Fruit fly (Drosophila melanogaster) whole organism, embryonic: ENCODE data around the gene PRL-1.

Source experiments
- CG15479 ChIP-seq: fragments of 200-800 bp; sonication (Bioruptor generic); optimal IDR thresholded peaks from 3 replicates; lab custom pipeline; 2019; ENCODE audit warnings: missing biosample characterization, mild to moderate bottlenecking, missing genetic modification characterization, moderate library complexity
- CG31365 ChIP-seq: fragments of 200-800 bp; sonication (Bioruptor generic); optimal IDR thresholded peaks from 2 replicates; lab custom pipeline; 2018; ENCODE audit warnings: missing biosample characterization, mild to moderate bottlenecking, missing genetic modification characterization
- CG6791 ChIP-seq: fragments of 200-800 bp; sonication (Bioruptor generic); IDR thresholded peaks from 3 replicates; pipeline ENCODE4 v1.3.6; 2022; ENCODE audit warnings: missing biosample characterization, missing genetic modification characterization; ENCODE audit not compliant: partially characterized antibody
- CG7928 ChIP-seq: fragments of 200-800 bp; sonication (Bioruptor generic); optimal IDR thresholded peaks from 2 replicates; lab custom pipeline; 2017; ENCODE audit warnings: missing biosample characterization, mild to moderate bottlenecking, missing genetic modification characterization
- CG7987 ChIP-seq: fragments of 200-800 bp; sonication (Bioruptor generic); optimal IDR thresholded peaks from 2 replicates; lab custom pipeline; 2018; ENCODE audit warnings: missing biosample characterization, mild to moderate bottlenecking, missing genetic modification characterization, moderate library complexity
- CG9817 ChIP-seq: fragments of 200-800 bp; sonication (Bioruptor generic); optimal IDR thresholded peaks from 2 replicates; lab custom pipeline; 2018; ENCODE audit warnings: missing biosample characterization, mild to moderate bottlenecking, missing genetic modification characterization, moderate library complexity
- CHES-1-like ChIP-seq: fragments of 200-800 bp; sonication (Bioruptor generic); optimal IDR thresholded peaks from 2 replicates; lab custom pipeline; 2016; ENCODE audit warnings: missing biosample characterization, missing genetic modification characterization
- Deaf1 ChIP-seq: fragments of 200-800 bp; optimal IDR thresholded peaks from 3 replicates; lab custom pipeline; 2019; ENCODE audit warnings: missing biosample characterization, mild to moderate bottlenecking, missing genetic modification characterization, moderate library complexity
- Ets65A ChIP-seq: fragments of 200-800 bp; sonication (Bioruptor generic); peaks from one replicate; lab custom pipeline; 2016; ENCODE audit warnings: missing biosample characterization, missing genetic modification characterization
- Mrtf ChIP-seq: fragments of 200-800 bp; sonication (Bioruptor generic); IDR thresholded peaks from 3 replicates; pipeline ENCODE4 v1.3.6; 2022; ENCODE audit warnings: missing biosample characterization, missing genetic modification characterization
- PHDP ChIP-seq: fragments of 200-800 bp; sonication (Bioruptor generic); optimal IDR thresholded peaks from 3 replicates; lab custom pipeline; 2018; ENCODE audit warnings: missing biosample characterization, mild to moderate bottlenecking, missing genetic modification characterization, moderate library complexity
- abd-A ChIP-seq: fragments of 200-800 bp; sonication (Bioruptor generic); optimal IDR thresholded peaks from 3 replicates; lab custom pipeline; 2019; ENCODE audit warnings: missing biosample characterization, mild to moderate bottlenecking, missing genetic modification characterization, moderate library complexity
- bowl ChIP-seq: fragments of 200-800 bp; sonication (Bioruptor generic); IDR thresholded peaks from 2 replicates; pipeline ENCODE4 v1.3.6; 2022; ENCODE audit warnings: missing biosample characterization, missing genetic modification characterization
- da ChIP-seq: fragments of 200-800 bp; sonication (Bioruptor generic); optimal IDR thresholded peaks from 2 replicates; lab custom pipeline; 2016; ENCODE audit warnings: missing biosample characterization, missing genetic modification characterization
- danr ChIP-seq: fragments of 200-800 bp; sonication (Bioruptor generic); IDR thresholded peaks from 2 replicates; pipeline ENCODE4 v1.3.6; 2022; ENCODE audit warnings: missing biosample characterization, missing genetic modification characterization
- dm ChIP-seq: fragments of 200-800 bp; sonication (Bioruptor generic); optimal IDR thresholded peaks from 3 replicates; lab custom pipeline; 2016; ENCODE audit warnings: missing biosample characterization, missing genetic modification characterization
- ewg ChIP-seq: fragments of 200-800 bp; sonication (Bioruptor generic); optimal IDR thresholded peaks from 3 replicates; lab custom pipeline; 2017; ENCODE audit warnings: mild to moderate bottlenecking, missing biosample characterization, missing genetic modification reagents, missing genetic modification characterization
- kah ChIP-seq: fragments of 200-800 bp; sonication (Bioruptor generic); optimal IDR thresholded peaks from 2 replicates; lab custom pipeline; 2018; ENCODE audit warnings: missing biosample characterization, mild to moderate bottlenecking, missing genetic modification characterization
- knrl ChIP-seq: fragments of 200-800 bp; sonication (Bioruptor generic); IDR thresholded peaks from 3 replicates; pipeline ENCODE4 v1.3.6; 2022; ENCODE audit warnings: missing biosample characterization, missing genetic modification characterization; ENCODE audit not compliant: partially characterized antibody
- maf-S ChIP-seq: fragments of 200-800 bp; sonication (Bioruptor generic); optimal IDR thresholded peaks from 2 replicates; lab custom pipeline; 2016; ENCODE audit warnings: missing biosample characterization, missing genetic modification characterization
- scrt ChIP-seq: fragments of 200-800 bp; sonication (Bioruptor generic); optimal IDR thresholded peaks from 2 replicates; lab custom pipeline; 2018; ENCODE audit warnings: missing biosample characterization, mild to moderate bottlenecking, missing genetic modification characterization, moderate library complexity
- stwl ChIP-seq: fragments of 200-800 bp; sonication (Bioruptor generic); optimal IDR thresholded peaks from 3 replicates; lab custom pipeline; 2018; ENCODE audit warnings: missing biosample characterization, mild to moderate bottlenecking, missing genetic modification characterization, moderate library complexity
- zfh2 ChIP-seq: fragments of 200-800 bp; sonication (Bioruptor generic); optimal IDR thresholded peaks from 2 replicates; lab custom pipeline; 2016; ENCODE audit warnings: missing biosample characterization, missing genetic modification characterization

PRL-1 gene

DNA sequence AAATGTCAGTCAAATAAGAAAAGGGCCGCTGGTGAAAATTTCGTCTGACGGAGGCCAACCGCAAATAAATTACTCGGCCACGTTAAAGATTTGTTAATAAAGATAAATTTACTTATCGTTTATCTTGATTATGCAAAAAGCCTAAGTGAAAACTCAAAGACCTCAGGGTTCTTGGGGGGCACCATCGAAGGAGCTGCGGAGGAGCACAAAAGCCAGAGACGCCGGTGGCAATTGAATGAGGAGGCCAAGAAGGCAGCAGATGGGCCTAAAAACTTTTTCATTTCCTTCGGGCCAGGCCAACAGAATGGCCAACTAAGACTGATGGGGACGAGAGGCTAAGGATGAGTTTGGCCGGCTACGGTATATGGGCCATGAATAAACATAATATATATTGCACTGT lies 41.1 kb downstream of the PRL-1 start:
- TF ChIP-seq CG7928 (no peak), Ets65A (GFP tag; lab: Kevin White, UChicago) (peak; percentile 91), abd-A (tag; lab: Kevin White, UChicago) (no peak)

DNA sequence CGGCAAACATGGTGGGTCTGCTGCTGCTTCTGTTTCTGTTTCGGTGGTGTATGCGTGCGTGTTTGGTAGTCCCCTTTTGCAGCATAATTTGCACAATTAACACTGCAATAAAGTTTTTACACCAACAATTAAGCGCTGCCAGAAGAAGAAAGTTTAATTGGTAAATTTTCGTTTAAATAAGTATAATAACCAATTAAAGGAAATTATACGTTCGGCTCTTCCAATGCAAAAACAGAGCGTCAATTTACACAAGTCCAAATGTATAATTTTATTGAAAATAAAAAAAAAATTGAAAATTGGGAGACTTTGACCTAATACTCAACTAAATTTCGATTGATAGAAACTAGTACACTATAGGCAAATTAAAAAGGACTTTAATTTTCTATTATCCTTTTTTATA lies 46.2 kb downstream of the PRL-1 start, which contains the start of gene CG31819:
TSS of gene CG31819 (plus strand) at position 301 of the 400 bp plus-strand sequence.
- no peak for TF ChIP-seq CG9817 (tag; lab: Kevin White, UChicago)
- TF ChIP-seq bowl (GFP tag; lab: Robert Waterston, UW): no peak
- TF ChIP-seq Mrtf (GFP tag; lab: Robert Waterston, UW): no peak
- TF ChIP-seq CG15479 (GFP tag; lab: Kevin White, UChicago): no peak
- no peak for TF ChIP-seq dm (GFP tag; lab: Kevin White, UChicago)
- TF ChIP-seq CG6791 (GFP tag; lab: Robert Waterston, UW): no peak
- no peak for TF ChIP-seq da (GFP tag; lab: Kevin White, UChicago)
- TF ChIP-seq zfh2 (GFP tag; lab: Kevin White, UChicago): no peak
- no peak for TF ChIP-seq maf-S (GFP tag; lab: Kevin White, UChicago)
- no peak for TF ChIP-seq CHES-1-like (GFP tag; lab: Kevin White, UChicago)
- TF ChIP-seq CG7987: no peak

DNA sequence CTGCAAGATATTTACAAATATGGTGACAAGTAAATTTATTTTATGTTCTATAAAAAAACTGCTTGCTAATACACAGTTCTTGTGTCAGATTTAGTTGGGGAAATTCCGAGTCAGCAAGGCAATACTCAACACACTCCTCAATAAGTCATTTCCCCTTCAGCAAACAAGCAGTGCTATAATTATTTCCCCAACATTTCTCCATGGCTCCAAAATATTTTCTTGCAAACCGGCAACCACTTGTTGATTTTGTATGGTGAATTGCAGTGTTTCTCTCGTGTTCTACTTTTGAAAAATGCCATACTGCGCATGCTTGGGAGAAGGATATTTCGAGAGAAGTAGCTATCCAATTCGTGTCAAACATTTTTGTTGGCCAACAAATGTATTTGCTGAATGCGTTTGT lies 59.3 kb downstream of the PRL-1 start:
- TF ChIP-seq stwl (tag; lab: Kevin White, UChicago): peak; percentile 56
- peak; percentile 96 for TF ChIP-seq scrt (GFP tag; lab: Kevin White, UChicago)
- TF ChIP-seq CG31365 (tag; lab: Kevin White, UChicago): peak; percentile 86
- TF ChIP-seq Deaf1 (tag; lab: Kevin White, UChicago): peak; percentile 90
- peak; percentile 21; the same call in 1 of the 3 replicates for TF ChIP-seq knrl (GFP tag; lab: Robert Waterston, UW)
- peak; percentile 93 for TF ChIP-seq kah (GFP tag; lab: Kevin White, UChicago)
- TF ChIP-seq PHDP (tag; lab: Kevin White, UChicago): no peak
- TF ChIP-seq zfh2 (GFP tag; lab: Kevin White, UChicago): no peak
- TF ChIP-seq danr (GFP tag; lab: Robert Waterston, UW): no peak
- peak; percentile 76 for TF ChIP-seq ewg (GFP tag; lab: Kevin White, UChicago)
